Fruit fly (Drosophila melanogaster) whole organism, embryonic: ENCODE results near the gene CG13894.

Experiments
- Blimp-1 ChIP-seq: fragments of 200-800 bp; sonication (Bioruptor generic); optimal IDR thresholded peaks from 3 replicates; lab custom pipeline; 2018; ENCODE audit warnings: missing biosample characterization, missing genetic modification characterization, mild to moderate bottlenecking, moderate library complexity, missing genetic modification reagents
- CG10654 ChIP-seq: fragments of 200-800 bp; sonication (Bioruptor generic); optimal IDR thresholded peaks from 2 replicates; lab custom pipeline; 2016; ENCODE audit warnings: missing biosample characterization, missing genetic modification characterization
- CG12104 ChIP-seq: fragments of 200-800 bp; sonication (Bioruptor generic); optimal IDR thresholded peaks from 3 replicates; lab custom pipeline; 2016; ENCODE audit warnings: missing biosample characterization, missing genetic modification characterization
- CG14050 ChIP-seq: fragments of 200-800 bp; sonication (Bioruptor generic); IDR thresholded peaks from 3 replicates; pipeline ENCODE4 v1.3.6; 2022; ENCODE audit warnings: missing biosample characterization, missing genetic modification characterization
- CG15514 ChIP-seq: fragments of 200-800 bp; sonication (Bioruptor generic); optimal IDR thresholded peaks from 3 replicates; lab custom pipeline; 2017; ENCODE audit warnings: missing biosample characterization, missing genetic modification characterization, mild to moderate bottlenecking, moderate library complexity, missing genetic modification reagents
- CG15601 ChIP-seq: fragments of 200-800 bp; sonication (Bioruptor generic); optimal IDR thresholded peaks from 3 replicates; lab custom pipeline; 2019; ENCODE audit warnings: missing biosample characterization, mild to moderate bottlenecking, missing genetic modification characterization, moderate library complexity
- CG1647 ChIP-seq: fragments of 200-800 bp; sonication (Bioruptor generic); optimal IDR thresholded peaks from 3 replicates; lab custom pipeline; 2016; ENCODE audit warnings: missing biosample characterization, missing genetic modification characterization
- CG17359 ChIP-seq: fragments of 200-800 bp; sonication (Bioruptor generic); optimal IDR thresholded peaks from 3 replicates; lab custom pipeline; 2018; ENCODE audit warnings: missing biosample characterization, mild to moderate bottlenecking, missing genetic modification characterization, moderate library complexity
- CG1792 ChIP-seq: fragments of 200-800 bp; sonication (Bioruptor generic); optimal IDR thresholded peaks from 2 replicates; lab custom pipeline; 2016; ENCODE audit warnings: missing biosample characterization, missing genetic modification characterization
- CG18011 ChIP-seq: fragments of 200-800 bp; sonication (Bioruptor generic); optimal IDR thresholded peaks from 2 replicates; lab custom pipeline; 2017; ENCODE audit warnings: missing biosample characterization, missing genetic modification characterization, mild to moderate bottlenecking, moderate library complexity, missing genotype
- CG3065 ChIP-seq: fragments of 200-800 bp; sonication (Bioruptor generic); optimal IDR thresholded peaks from 2 replicates; lab custom pipeline; 2016; ENCODE audit warnings: missing biosample characterization, missing genetic modification characterization
- CG42726 ChIP-seq: fragments of 200-800 bp; sonication (Bioruptor generic); IDR thresholded peaks from 2 replicates; pipeline ENCODE4 v1.3.6; 2022; ENCODE audit warnings: missing biosample characterization, missing genetic modification characterization; ENCODE audit not compliant: partially characterized antibody
- CG4328 ChIP-seq: fragments of 200-800 bp; sonication (Bioruptor generic); optimal IDR thresholded peaks from 3 replicates; lab custom pipeline; 2017; ENCODE audit warnings: missing biosample characterization, missing genetic modification reagents, missing genetic modification characterization
- CG5245 ChIP-seq: fragments of 200-800 bp; sonication (Bioruptor generic); optimal IDR thresholded peaks from 3 replicates; lab custom pipeline; 2016; ENCODE audit warnings: missing biosample characterization, missing genetic modification characterization
- CG7556 ChIP-seq: fragments of 200-800 bp; sonication (Bioruptor generic); optimal IDR thresholded peaks from 2 replicates; lab custom pipeline; 2017; ENCODE audit warnings: missing biosample characterization, mild to moderate bottlenecking, missing genetic modification characterization
- CG8089 ChIP-seq: fragments of 200-800 bp; sonication (Bioruptor generic); optimal IDR thresholded peaks from 3 replicates; lab custom pipeline; 2016; ENCODE audit warnings: missing biosample characterization, missing genetic modification characterization
- Dad ChIP-seq: fragments of 200-800 bp; sonication (Bioruptor generic); optimal IDR thresholded peaks from 3 replicates; lab custom pipeline; 2016; ENCODE audit warnings: missing biosample characterization, missing genetic modification characterization
- Dref ChIP-seq: fragments of 200-800 bp; sonication (Bioruptor generic); IDR thresholded peaks from 2 replicates; pipeline ENCODE4 v1.3.6; 2022; ENCODE audit warnings: missing biosample characterization, missing genetic modification characterization
- Gsc ChIP-seq: fragments of 200-800 bp; sonication (Bioruptor generic); IDR thresholded peaks from 2 replicates; pipeline ENCODE4 v1.3.6; 2022; ENCODE audit warnings: missing biosample characterization, missing genetic modification characterization
- Hmr ChIP-seq: fragments of 200-800 bp; sonication (Bioruptor generic); optimal IDR thresholded peaks from 3 replicates; lab custom pipeline; 2017; ENCODE audit warnings: mild to moderate bottlenecking, missing biosample characterization, missing genetic modification reagents, missing genetic modification characterization
- Lhr ChIP-seq: fragments of 200-800 bp; sonication (Bioruptor generic); optimal IDR thresholded peaks from 3 replicates; lab custom pipeline; 2017; ENCODE audit warnings: mild to moderate bottlenecking, missing biosample characterization, missing genetic modification reagents, missing genetic modification characterization
- Meics ChIP-seq: fragments of 200-800 bp; sonication (Bioruptor generic); optimal IDR thresholded peaks from 2 replicates; lab custom pipeline; 2017; ENCODE audit warnings: missing biosample characterization, mild to moderate bottlenecking, missing genetic modification characterization
- Neu2 ChIP-seq: fragments of 200-800 bp; sonication (Bioruptor generic); optimal IDR thresholded peaks from 3 replicates; lab custom pipeline; 2016; ENCODE audit warnings: missing biosample characterization, missing genetic modification characterization, borderline replicate concordance
- Nf-YA ChIP-seq: fragments of 200-800 bp; sonication (Bioruptor generic); IDR thresholded peaks from 2 replicates; pipeline ENCODE4 v1.3.6; 2022; ENCODE audit warnings: missing biosample characterization, missing genetic modification characterization
- Opbp ChIP-seq: fragments of 200-800 bp; sonication (Bioruptor generic); IDR thresholded peaks from 3 replicates; pipeline ENCODE4 v1.3.6; 2022; ENCODE audit warnings: missing biosample characterization, missing genetic modification characterization; ENCODE audit not compliant: partially characterized antibody
- Six4 ChIP-seq: fragments of 200-800 bp; sonication (Bioruptor generic); optimal IDR thresholded peaks from 2 replicates; lab custom pipeline; 2016; ENCODE audit warnings: missing biosample characterization, missing genetic modification characterization
- TFAM ChIP-seq: fragments of 200-800 bp; sonication (Bioruptor generic); optimal IDR thresholded peaks from 2 replicates; lab custom pipeline; 2017; ENCODE audit warnings: missing biosample characterization, missing genetic modification characterization, inconsistent platforms
- ac ChIP-seq: fragments of 200-800 bp; sonication (Bioruptor generic); optimal IDR thresholded peaks from 3 replicates; lab custom pipeline; 2017; ENCODE audit warnings: missing biosample characterization, mild to moderate bottlenecking, missing genetic modification characterization
- btn ChIP-seq: fragments of 200-800 bp; sonication (Bioruptor generic); optimal IDR thresholded peaks from 2 replicates; lab custom pipeline; 2016; ENCODE audit warnings: missing biosample characterization, missing genetic modification characterization
- cas ChIP-seq: fragments of 200-800 bp; sonication (Bioruptor generic); IDR thresholded peaks from 2 replicates; pipeline ENCODE4 v1.3.6; 2022; ENCODE audit warnings: missing biosample characterization, missing genetic modification characterization
- caup ChIP-seq: fragments of 200-800 bp; sonication (Bioruptor generic); optimal IDR thresholded peaks from 3 replicates; lab custom pipeline; 2017; ENCODE audit warnings: missing biosample characterization, mild to moderate bottlenecking, missing genetic modification characterization, moderate library complexity; ENCODE audit not compliant: severe bottlenecking
- chn ChIP-seq: fragments of 200-800 bp; sonication (Bioruptor generic); optimal IDR thresholded peaks from 2 replicates; lab custom pipeline; 2016; ENCODE audit warnings: missing biosample characterization, missing genetic modification characterization
- crc ChIP-seq: fragments of 200-800 bp; sonication (Bioruptor generic); optimal IDR thresholded peaks from 2 replicates; lab custom pipeline; 2016; ENCODE audit warnings: missing biosample characterization, missing genetic modification characterization
- ems ChIP-seq: fragments of 200-800 bp; sonication (Bioruptor generic); optimal IDR thresholded peaks from 3 replicates; lab custom pipeline; 2016; ENCODE audit warnings: missing biosample characterization, missing genetic modification characterization
- eyg ChIP-seq: fragments of 200-800 bp; sonication (Bioruptor generic); optimal IDR thresholded peaks from 3 replicates; lab custom pipeline; 2016; ENCODE audit warnings: missing biosample characterization, missing genetic modification characterization
- fd96Cb ChIP-seq: fragments of 200-800 bp; sonication (Bioruptor generic); optimal IDR thresholded peaks from 2 replicates; lab custom pipeline; 2018; ENCODE audit warnings: missing biosample characterization, mild to moderate bottlenecking, missing genetic modification characterization, moderate library complexity
- grn ChIP-seq: fragments of 200-800 bp; sonication (Bioruptor generic); optimal IDR thresholded peaks from 3 replicates; lab custom pipeline; 2017; ENCODE audit warnings: missing biosample characterization, missing genetic modification characterization
- gsb ChIP-seq: fragments of 200-800 bp; sonication (Bioruptor generic); IDR thresholded peaks from 2 replicates; pipeline ENCODE4 v1.3.6; 2022; ENCODE audit warnings: missing biosample characterization, missing genetic modification characterization
- hb ChIP-seq: fragments of 200-800 bp; sonication (Bioruptor generic); IDR thresholded peaks from 3 replicates; pipeline ENCODE4 v1.3.6; 2022; ENCODE audit warnings: missing biosample characterization, missing genetic modification characterization; ENCODE audit not compliant: partially characterized antibody
- hth ChIP-seq: fragments of >200 bp; optimal IDR thresholded peaks from 2 replicates; lab custom pipeline; 2017; ENCODE audit warnings: inconsistent platforms
- kni ChIP-seq: fragments of 200-800 bp; sonication (Bioruptor generic); optimal IDR thresholded peaks from 3 replicates; lab custom pipeline; 2017; ENCODE audit warnings: mild to moderate bottlenecking, missing biosample characterization, missing genetic modification reagents, missing genetic modification characterization
- lab ChIP-seq: fragments of 200-800 bp; sonication (Bioruptor generic); optimal IDR thresholded peaks from 3 replicates; lab custom pipeline; 2017; ENCODE audit warnings: missing biosample characterization, missing genetic modification characterization, mild to moderate bottlenecking, moderate library complexity, missing genetic modification reagents
- lmd ChIP-seq: fragments of 200-800 bp; sonication (Bioruptor generic); IDR thresholded peaks from 2 replicates; pipeline ENCODE4 v1.3.6; 2022; ENCODE audit warnings: missing biosample characterization, missing genetic modification characterization
- otp ChIP-seq: fragments of 200-800 bp; sonication (Bioruptor generic); IDR thresholded peaks from 3 replicates; pipeline ENCODE4, ENCODE4 v1.3.6; 2022; ENCODE audit warnings: missing biosample characterization, missing genetic modification characterization
- repo ChIP-seq: fragments of 200-800 bp; sonication (Bioruptor generic); optimal IDR thresholded peaks from 2 replicates; lab custom pipeline; 2016; ENCODE audit warnings: missing biosample characterization, missing genetic modification characterization
- ro ChIP-seq: fragments of 200-800 bp; sonication (Bioruptor generic); IDR thresholded peaks from 2 replicates; pipeline ENCODE4 v1.3.6; 2022; ENCODE audit warnings: missing biosample characterization, missing genetic modification characterization
- row ChIP-seq: fragments of 200-800 bp; sonication (Bioruptor generic); IDR thresholded peaks from 3 replicates; pipeline ENCODE4 v1.3.6; 2022; ENCODE audit warnings: missing biosample characterization, missing genetic modification characterization
- sob ChIP-seq: fragments of 200-800 bp; sonication (Bioruptor generic); IDR thresholded peaks from 2 replicates; pipeline ENCODE4 v1.3.6; 2022; ENCODE audit warnings: missing biosample characterization, missing genetic modification characterization
- sr ChIP-seq: fragments of 200-800 bp; sonication (Bioruptor generic); IDR thresholded peaks from 3 replicates; pipeline ENCODE4 v1.3.6; 2022; ENCODE audit warnings: missing biosample characterization, missing genetic modification characterization
- trem ChIP-seq: fragments of 200-800 bp; optimal IDR thresholded peaks from 3 replicates; lab custom pipeline; 2019; ENCODE audit warnings: missing biosample characterization, mild to moderate bottlenecking, missing genetic modification characterization, moderate library complexity
- twi ChIP-seq: fragments of 200-800 bp; optimal IDR thresholded peaks from 2 replicates; lab custom pipeline; 2019; ENCODE audit warnings: missing biosample characterization, mild to moderate bottlenecking, missing genetic modification characterization, moderate library complexity

CG13894 gene

DNA sequence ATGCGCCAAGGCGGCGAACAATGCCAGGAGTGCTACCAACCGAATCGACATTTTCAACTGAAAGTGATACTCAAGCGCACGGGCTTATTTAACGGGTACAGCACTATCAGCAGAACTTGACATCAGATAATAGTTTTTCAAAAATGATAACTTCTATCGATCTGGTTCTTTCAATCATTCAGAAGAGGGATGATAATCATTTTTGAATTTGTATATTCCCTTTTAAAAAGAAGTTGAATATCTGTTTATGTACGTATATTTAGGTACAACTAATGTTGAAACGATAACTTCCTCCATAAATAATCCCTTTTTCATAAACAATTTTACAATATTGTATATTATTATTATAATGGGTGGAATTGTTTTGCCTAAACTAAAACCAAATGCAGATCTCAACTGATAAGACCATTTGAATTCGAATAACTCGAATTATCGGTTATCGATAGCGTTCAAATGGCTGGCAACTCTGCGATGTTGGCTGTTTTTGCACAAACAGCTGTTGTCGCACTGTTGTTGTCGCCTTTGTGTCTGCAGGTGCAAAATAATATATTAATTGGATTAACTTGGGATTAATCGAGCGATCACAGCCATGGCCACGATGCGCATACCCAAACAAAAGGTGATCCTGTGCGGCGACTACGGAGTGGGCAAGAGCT is 8.8 kb downstream of the CG13894 start, which contains the start of the genes CG32483 and RabX6 (continued):
- TF ChIP-seq hth (lab: Kevin White, UChicago) (no peak), Nf-YA (GFP tag; lab: Robert Waterston, UW) (no peak), CG14050 (GFP tag; lab: Robert Waterston, UW) (no peak), CG1792 (GFP tag; lab: Kevin White, UChicago) (no peak), grn (GFP tag; lab: Kevin White, UChicago) (peak; percentile 98), row (GFP tag; lab: Robert Waterston, UW) (no peak), CG17359 (no peak), lab (GFP tag; lab: Kevin White, UChicago) (no peak), cas (GFP tag; lab: Robert Waterston, UW) (no peak), repo (no peak), Blimp-1 (GFP tag; lab: Kevin White, UChicago) (no peak), trem (tag; lab: Kevin White, UChicago) (peak; percentile 35), CG15514 (GFP tag; lab: Kevin White, UChicago) (peak; percentile 97), ac (GFP tag; lab: Kevin White, UChicago) (no peak), CG10654 (GFP tag; lab: Kevin White, UChicago) (no peak), CG18011 (GFP tag; lab: Kevin White, UChicago) (no peak), Meics (GFP tag; lab: Kevin White, UChicago) (no peak), hb (GFP tag; lab: Robert Waterston, UW) (no peak; the same call in 2 of the 3 replicates), TFAM (GFP tag; lab: Kevin White, UChicago) (no peak), Six4 (GFP tag; lab: Kevin White, UChicago) (no peak), CG3065 (GFP tag; lab: Kevin White, UChicago) (no peak), Gsc (GFP tag; lab: Robert Waterston, UW) (no peak), otp (no peak), Dad (GFP tag; lab: Kevin White, UChicago) (no peak), gsb (GFP tag; lab: Robert Waterston, UW) (no peak), Opbp (GFP tag; lab: Robert Waterston, UW) (peak; percentile 52; the same call in 1 of the 3 replicates), CG4328 (no peak), CG12104 (GFP tag; lab: Kevin White, UChicago) (no peak), Lhr (GFP tag; lab: Kevin White, UChicago) (peak; percentile 18), sr (GFP tag; lab: Robert Waterston, UW) (no peak), ro (GFP tag; lab: Robert Waterston, UW) (no peak), chn (GFP tag; lab: Kevin White, UChicago) (no peak), fd96Cb (tag; lab: Kevin White, UChicago) (no peak), btn (GFP tag; lab: Kevin White, UChicago) (no peak), CG15601 (tag; lab: Kevin White, UChicago) (no peak), Hmr (GFP tag; lab: Kevin White, UChicago) (no peak), CG7556 (GFP tag; lab: Kevin White, UChicago) (no peak), Dref (GFP tag; lab: Robert Waterston, UW) (peak; percentile 79), kni (GFP tag; lab: Kevin White, UChicago) (no peak), eyg (GFP tag; lab: Kevin White, UChicago) (no peak), CG1647 (GFP tag; lab: Kevin White, UChicago) (no peak), twi (tag; lab: Kevin White, UChicago) (no peak), sob (no peak), ems (GFP tag; lab: Kevin White, UChicago) (no peak), lmd (GFP tag; lab: Robert Waterston, UW) (no peak), CG42726 (GFP tag; lab: Robert Waterston, UW) (no peak), Neu2 (GFP tag; lab: Kevin White, UChicago) (no peak), caup (GFP tag; lab: Kevin White, UChicago) (no peak), crc (no peak), CG8089 (GFP tag; lab: Kevin White, UChicago) (no peak), CG5245 (GFP tag; lab: Kevin White, UChicago) (no peak)
